Fruit fly (Drosophila melanogaster) whole organism, embryonic: Measurements from ENCODE around the gene CG32573.

Source experiments
- C15 ChIP-seq: fragments of 200-800 bp; sonication (Bioruptor generic); IDR thresholded peaks from 3 replicates; pipeline ENCODE4 v1.3.6; 2022; ENCODE audit warnings: missing biosample characterization, missing genetic modification characterization
- CG10147 ChIP-seq: fragments of 200-800 bp; sonication (Bioruptor generic); optimal IDR thresholded peaks from 2 replicates; lab custom pipeline; 2019; ENCODE audit warnings: missing biosample characterization, mild to moderate bottlenecking, missing genetic modification characterization, moderate library complexity
- CG10267 ChIP-seq: fragments of 200-800 bp; sonication (Bioruptor generic); optimal IDR thresholded peaks from 2 replicates; lab custom pipeline; 2018; ENCODE audit warnings: missing biosample characterization, mild to moderate bottlenecking, missing genetic modification characterization, moderate library complexity
- CG10654 ChIP-seq: fragments of 200-800 bp; sonication (Bioruptor generic); optimal IDR thresholded peaks from 2 replicates; lab custom pipeline; 2016; ENCODE audit warnings: missing biosample characterization, missing genetic modification characterization
- CG10979 ChIP-seq: fragments of 200-800 bp; sonication (Bioruptor generic); optimal IDR thresholded peaks from 2 replicates; lab custom pipeline; 2018; ENCODE audit warnings: missing biosample characterization, mild to moderate bottlenecking, missing genetic modification characterization, moderate library complexity
- CG1233 ChIP-seq: fragments of 200-800 bp; sonication (Bioruptor generic); optimal IDR thresholded peaks from 4 replicates; lab custom pipeline; 2018; ENCODE audit warnings: missing biosample characterization, mild to moderate bottlenecking, missing genetic modification characterization
- CG12942 ChIP-seq: fragments of 200-800 bp; sonication (Bioruptor generic); optimal IDR thresholded peaks from 3 replicates; lab custom pipeline; 2016; ENCODE audit warnings: missing biosample characterization, missing genetic modification characterization
- CG15269 ChIP-seq: fragments of 200-800 bp; sonication (Bioruptor generic); optimal IDR thresholded peaks from 2 replicates; lab custom pipeline; 2018; ENCODE audit warnings: missing biosample characterization, mild to moderate bottlenecking, missing genetic modification characterization, moderate library complexity
- CG1602 ChIP-seq: fragments of 200-800 bp; sonication (Bioruptor generic); optimal IDR thresholded peaks from 3 replicates; lab custom pipeline; 2016; ENCODE audit warnings: missing biosample characterization, missing genetic modification characterization
- CG17328 ChIP-seq: fragments of 200-800 bp; sonication (Bioruptor generic); IDR thresholded peaks from 2 replicates; pipeline ENCODE4 v1.3.6; 2022; ENCODE audit warnings: missing biosample characterization, missing genetic modification characterization
- CG18262 ChIP-seq: fragments of 200-800 bp; optimal IDR thresholded peaks from 3 replicates; lab custom pipeline; 2019; ENCODE audit warnings: missing biosample characterization, mild to moderate bottlenecking, missing genetic modification characterization, moderate library complexity
- CG32532 ChIP-seq: fragments of 200-800 bp; sonication (Bioruptor generic); IDR thresholded peaks from 2 replicates; pipeline ENCODE4 v1.3.6; 2022; ENCODE audit warnings: missing biosample characterization, missing genetic modification characterization
- CG4282 ChIP-seq: fragments of 200-800 bp; sonication (Bioruptor generic); optimal IDR thresholded peaks from 2 replicates; lab custom pipeline; 2016; ENCODE audit warnings: missing biosample characterization, missing genetic modification characterization
- CG4424 ChIP-seq: fragments of 200-800 bp; sonication (Bioruptor generic); optimal IDR thresholded peaks from 3 replicates; lab custom pipeline; 2016; ENCODE audit warnings: missing biosample characterization, missing genetic modification characterization
- CG7556 ChIP-seq: fragments of 200-800 bp; sonication (Bioruptor generic); optimal IDR thresholded peaks from 2 replicates; lab custom pipeline; 2017; ENCODE audit warnings: missing biosample characterization, mild to moderate bottlenecking, missing genetic modification characterization
- CG7928 ChIP-seq: fragments of 200-800 bp; sonication (Bioruptor generic); optimal IDR thresholded peaks from 2 replicates; lab custom pipeline; 2017; ENCODE audit warnings: missing biosample characterization, mild to moderate bottlenecking, missing genetic modification characterization
- CG7963 ChIP-seq: fragments of 200-800 bp; sonication (Bioruptor generic); IDR thresholded peaks from 3 replicates; pipeline ENCODE4 v1.3.6; 2022; ENCODE audit warnings: missing biosample characterization, missing genetic modification characterization; ENCODE audit not compliant: partially characterized antibody
- CG8388 ChIP-seq: fragments of 200-800 bp; sonication (Bioruptor generic); optimal IDR thresholded peaks from 2 replicates; lab custom pipeline; 2019; ENCODE audit warnings: missing biosample characterization, mild to moderate bottlenecking, missing genetic modification characterization, moderate library complexity
- CG9215 ChIP-seq: fragments of 200-800 bp; sonication (Bioruptor generic); IDR thresholded peaks from 2 replicates; pipeline ENCODE4 v1.3.6; 2022; ENCODE audit warnings: missing biosample characterization, missing genetic modification characterization
- Camta ChIP-seq: fragments of 200-800 bp; sonication (Bioruptor generic); optimal IDR thresholded peaks from 2 replicates; lab custom pipeline; 2016; ENCODE audit warnings: missing biosample characterization, missing genetic modification characterization
- Dbx ChIP-seq: fragments of 200-800 bp; sonication (Bioruptor generic); IDR thresholded peaks from 3 replicates; pipeline ENCODE4 v1.3.6; 2022; ENCODE audit warnings: missing biosample characterization, missing genetic modification characterization
- Doc2 ChIP-seq: fragments of 200-800 bp; sonication (Bioruptor generic); IDR thresholded peaks from 2 replicates; pipeline ENCODE4 v1.3.6; 2022; ENCODE audit warnings: missing biosample characterization, missing genetic modification characterization
- Hr3 ChIP-seq: fragments of 200-800 bp; sonication (Bioruptor generic); optimal IDR thresholded peaks from 3 replicates; lab custom pipeline; 2016; ENCODE audit warnings: missing biosample characterization, missing genetic modification characterization
- Sox102F ChIP-seq: fragments of 200-800 bp; sonication (Bioruptor generic); optimal IDR thresholded peaks from 2 replicates; lab custom pipeline; 2018; ENCODE audit warnings: missing biosample characterization, mild to moderate bottlenecking, missing genetic modification characterization, moderate library complexity
- Spps ChIP-seq: fragments of 200-800 bp; sonication (Bioruptor generic); optimal IDR thresholded peaks from 2 replicates; lab custom pipeline; 2018; ENCODE audit warnings: missing biosample characterization, mild to moderate bottlenecking, missing genetic modification characterization
- Sry-δ ChIP-seq: fragments of 200-800 bp; sonication (Bioruptor generic); optimal IDR thresholded peaks from 2 replicates; lab custom pipeline; 2016; ENCODE audit warnings: missing biosample characterization, missing genetic modification characterization
- Tbp ChIP-seq: fragments of >200 bp; optimal IDR thresholded peaks from 2 replicates; lab custom pipeline; 2018; ENCODE audit warnings: missing biosample characterization, missing genetic modification characterization
- Usf ChIP-seq: fragments of 200-800 bp; sonication (Bioruptor generic); optimal IDR thresholded peaks from 2 replicates; lab custom pipeline; 2017; ENCODE audit warnings: missing genotype, missing biosample characterization, missing genetic modification characterization
- btn ChIP-seq: fragments of 200-800 bp; sonication (Bioruptor generic); optimal IDR thresholded peaks from 2 replicates; lab custom pipeline; 2016; ENCODE audit warnings: missing biosample characterization, missing genetic modification characterization
- chif ChIP-seq, 2 experiments: fragments of 200-800 bp; sonication (Bioruptor generic); optimal IDR thresholded peaks; 3 replicates each; lab custom pipeline; 2016; ENCODE audit warnings: missing biosample characterization in 2 of 2, missing genetic modification characterization in 2 of 2
- chn ChIP-seq: fragments of 200-800 bp; sonication (Bioruptor generic); optimal IDR thresholded peaks from 2 replicates; lab custom pipeline; 2016; ENCODE audit warnings: missing biosample characterization, missing genetic modification characterization
- danr ChIP-seq: fragments of 200-800 bp; sonication (Bioruptor generic); IDR thresholded peaks from 2 replicates; pipeline ENCODE4 v1.3.6; 2022; ENCODE audit warnings: missing biosample characterization, missing genetic modification characterization
- dm ChIP-seq: fragments of 200-800 bp; sonication (Bioruptor generic); optimal IDR thresholded peaks from 3 replicates; lab custom pipeline; 2016; ENCODE audit warnings: missing biosample characterization, missing genetic modification characterization
- eve ChIP-seq, 2 experiments: fragments of >200 bp; optimal IDR thresholded peaks; 2 replicates each; lab custom pipeline; 2017; ENCODE audit warnings: missing biosample characterization in 2 of 2, missing genetic modification characterization in 2 of 2
- eyg ChIP-seq: fragments of 200-800 bp; sonication (Bioruptor generic); optimal IDR thresholded peaks from 3 replicates; lab custom pipeline; 2016; ENCODE audit warnings: missing biosample characterization, missing genetic modification characterization
- gsb-n ChIP-seq: fragments of 200-800 bp; sonication (Bioruptor generic); optimal IDR thresholded peaks from 3 replicates; lab custom pipeline; 2018; ENCODE audit warnings: missing biosample characterization, mild to moderate bottlenecking, missing genetic modification characterization
- her ChIP-seq: fragments of 200-800 bp; sonication (Bioruptor generic); optimal IDR thresholded peaks from 2 replicates; lab custom pipeline; 2016; ENCODE audit warnings: missing biosample characterization, missing genetic modification characterization
- luna ChIP-seq: fragments of 200-800 bp; sonication (Bioruptor generic); optimal IDR thresholded peaks from 2 replicates; lab custom pipeline; 2016; ENCODE audit warnings: missing biosample characterization, missing genetic modification characterization
- mirr ChIP-seq: fragments of 200-800 bp; sonication (Bioruptor generic); optimal IDR thresholded peaks from 3 replicates; lab custom pipeline; 2018; ENCODE audit warnings: missing biosample characterization, mild to moderate bottlenecking, missing genetic modification characterization
- mld ChIP-seq: fragments of 200-800 bp; sonication (Bioruptor generic); IDR thresholded peaks from 3 replicates; pipeline ENCODE4 v1.3.6; 2022; ENCODE audit warnings: missing biosample characterization, missing genetic modification characterization; ENCODE audit not compliant: partially characterized antibody
- nerfin-2 ChIP-seq: fragments of 200-800 bp; sonication (Bioruptor generic); IDR thresholded peaks from 2 replicates; pipeline ENCODE4 v1.3.6; 2022; ENCODE audit warnings: missing biosample characterization, missing genetic modification characterization; ENCODE audit not compliant: partially characterized antibody
- pzg ChIP-seq: fragments of 200-800 bp; sonication (Bioruptor generic); optimal IDR thresholded peaks from 3 replicates; lab custom pipeline; 2018; ENCODE audit warnings: missing biosample characterization, mild to moderate bottlenecking, missing genetic modification characterization, moderate library complexity
- repo ChIP-seq: fragments of 200-800 bp; sonication (Bioruptor generic); optimal IDR thresholded peaks from 2 replicates; lab custom pipeline; 2016; ENCODE audit warnings: missing biosample characterization, missing genetic modification characterization
- row ChIP-seq: fragments of 200-800 bp; sonication (Bioruptor generic); IDR thresholded peaks from 3 replicates; pipeline ENCODE4 v1.3.6; 2022; ENCODE audit warnings: missing biosample characterization, missing genetic modification characterization
- salm ChIP-seq: fragments of 200-800 bp; sonication (Bioruptor generic); optimal IDR thresholded peaks from 2 replicates; lab custom pipeline; 2018; ENCODE audit warnings: missing biosample characterization, mild to moderate bottlenecking, missing genetic modification characterization
- sisA ChIP-seq: fragments of 200-800 bp; sonication (Bioruptor generic); IDR thresholded peaks from 2 replicates; pipeline ENCODE4 v1.3.6; 2022; ENCODE audit warnings: missing biosample characterization, missing genetic modification characterization
- slp2 ChIP-seq: fragments of 200-800 bp; sonication (Bioruptor generic); optimal IDR thresholded peaks from 2 replicates; lab custom pipeline; 2016; ENCODE audit warnings: missing biosample characterization, missing genetic modification characterization
- stwl ChIP-seq: fragments of 200-800 bp; sonication (Bioruptor generic); optimal IDR thresholded peaks from 3 replicates; lab custom pipeline; 2018; ENCODE audit warnings: missing biosample characterization, mild to moderate bottlenecking, missing genetic modification characterization, moderate library complexity
- tup ChIP-seq: fragments of 200-800 bp; sonication (Bioruptor generic); optimal IDR thresholded peaks from 2 replicates; lab custom pipeline; 2016; ENCODE audit warnings: missing biosample characterization, mild to moderate bottlenecking, missing genetic modification characterization, moderate library complexity
- vfl ChIP-seq: fragments of 200-800 bp; sonication (Bioruptor generic); optimal IDR thresholded peaks from 2 replicates; lab custom pipeline; 2016; ENCODE audit warnings: missing biosample characterization, missing genetic modification characterization
- vvl ChIP-seq: fragments of 200-800 bp; sonication (Bioruptor generic); IDR thresholded peaks from 2 replicates; pipeline ENCODE4 v1.3.6; 2022; ENCODE audit warnings: missing biosample characterization, missing genetic modification characterization
- zen ChIP-seq: fragments of 200-800 bp; sonication (Bioruptor generic); optimal IDR thresholded peaks from 3 replicates; lab custom pipeline; 2018; ENCODE audit warnings: missing biosample characterization, mild to moderate bottlenecking, missing genetic modification characterization, moderate library complexity
- zfh2 ChIP-seq: fragments of 200-800 bp; sonication (Bioruptor generic); optimal IDR thresholded peaks from 2 replicates; lab custom pipeline; 2016; ENCODE audit warnings: missing biosample characterization, missing genetic modification characterization

CG32573 gene

DNA sequence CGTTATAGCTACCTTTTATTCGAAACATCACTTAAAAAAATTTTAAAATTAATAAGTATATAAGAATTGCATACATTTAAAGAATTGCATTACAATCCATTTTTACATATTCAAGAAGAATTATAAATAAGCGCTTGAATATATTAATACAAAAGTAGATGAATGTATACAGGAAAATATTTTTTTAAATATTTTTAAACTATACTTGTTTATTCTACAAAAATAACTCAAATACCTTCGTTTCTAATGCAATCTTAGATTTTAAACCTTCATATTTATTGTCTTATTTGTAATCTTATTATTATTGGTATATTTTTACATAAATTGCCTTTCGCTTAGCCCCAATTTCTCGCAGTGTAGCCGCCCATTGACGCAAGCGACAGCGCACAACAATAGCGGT, 26.0 kb downstream of the CG32573 start (continued):
- TF ChIP-seq CG1233 (GFP tag; lab: Kevin White, UChicago) (no peak), eve (GFP tag; optimal IDR thresholded peaks at IDR 0.05; lab: Kevin White, UChicago) (no peak), dm (GFP tag; lab: Kevin White, UChicago) (no peak), tup (GFP tag; lab: Kevin White, UChicago) (no peak), slp2 (GFP tag; lab: Kevin White, UChicago) (no peak), mirr (GFP tag; lab: Kevin White, UChicago) (no peak), zfh2 (GFP tag; lab: Kevin White, UChicago) (no peak), CG10267 (no peak), pzg (GFP tag; lab: Kevin White, UChicago) (no peak), Tbp (GFP tag; lab: Kevin White, UChicago) (no peak), C15 (GFP tag; lab: Robert Waterston, UW) (no peak), CG7928 (GFP tag; lab: Kevin White, UChicago) (no peak), salm (tag; lab: Kevin White, UChicago) (no peak), Sox102F (GFP tag; lab: Kevin White, UChicago) (peak; percentile 17), vfl (GFP tag; lab: Kevin White, UChicago) (no peak), CG10147 (GFP tag; lab: Kevin White, UChicago) (no peak), Spps (no peak), CG10979 (tag; lab: Kevin White, UChicago) (peak; percentile 7), Doc2 (GFP tag; lab: Robert Waterston, UW) (no peak), CG4282 (no peak), Camta (GFP tag; lab: Kevin White, UChicago) (no peak), CG17328 (no peak), luna (no peak), eyg (GFP tag; lab: Kevin White, UChicago) (no peak), Usf (no peak), gsb-n (no peak), row (GFP tag; lab: Robert Waterston, UW) (no peak), stwl (no peak), CG18262 (peak; percentile 16), Dbx (GFP tag; lab: Robert Waterston, UW) (no peak), CG32532 (GFP tag; lab: Robert Waterston, UW) (0 out of 2 replicates have a peak, but pooled peaks have one; percentile 13), danr (GFP tag; lab: Robert Waterston, UW) (no peak), CG4424 (GFP tag; lab: Kevin White, UChicago) (no peak), sisA (GFP tag; lab: Robert Waterston, UW) (no peak), CG7556 (peak; percentile 22), mld (GFP tag; lab: Robert Waterston, UW) (no peak), CG7963 (no peak), CG1602 (GFP tag; lab: Kevin White, UChicago) (no peak), CG15269 (tag; lab: Kevin White, UChicago) (no peak), zen (tag; lab: Kevin White, UChicago) (no peak), CG9215 (GFP tag; lab: Robert Waterston, UW) (no peak), CG8388 (GFP tag; lab: Kevin White, UChicago) (no peak), vvl (GFP tag; lab: Robert Waterston, UW) (no peak), nerfin-2 (GFP tag; lab: Robert Waterston, UW) (no peak), chif (GFP tag; optimal IDR thresholded peaks at IDR 0.05; lab: Kevin White, UChicago) (no peak), her (GFP tag; lab: Kevin White, UChicago) (no peak), btn (GFP tag; lab: Kevin White, UChicago) (no peak), Hr3 (no peak), CG12942 (GFP tag; lab: Kevin White, UChicago) (no peak), Sry-δ (GFP tag; lab: Kevin White, UChicago) (no peak), CG10654 (GFP tag; lab: Kevin White, UChicago) (no peak), repo (GFP tag; lab: Kevin White, UChicago) (no peak), chn (GFP tag; lab: Kevin White, UChicago) (no peak)
